Worm (Caenorhabditis elegans): ENCODE results near the gene H12C20.7.
A peak's percentile ranks its signal among the peaks of the same experiment; 100 is the strongest.

ce11 chrV:11604484-11604883 lies 31.7 kb upstream of the H12C20.7 start, which contains the start of gene dhs-20:
- TF ChIP-seq lin-39 (tag; optimal IDR thresholded peaks at IDR 0.05) = no peak
- no peak for TF ChIP-seq nhr-6 (tag; optimal IDR thresholded peaks at IDR 0.05)
- no peak for TF ChIP-seq egl-27 (tag; optimal IDR thresholded peaks at IDR 0.05)
- TF ChIP-seq nhr-12 (tag; optimal IDR thresholded peaks at IDR 0.05) = no peak
- no peak for TF ChIP-seq ama-1 (optimal IDR thresholded peaks at IDR 0.05)
- peak; percentile 47 for TF ChIP-seq sma-9 (GFP tag; optimal IDR thresholded peaks at IDR 0.05)
- no peak for TF ChIP-seq sma-9 (tag; optimal IDR thresholded peaks at IDR 0.05)
- no peak for TF ChIP-seq crh-2 (tag; optimal IDR thresholded peaks at IDR 0.05)
- no peak for TF ChIP-seq nhr-237 (tag; optimal IDR thresholded peaks at IDR 0.05)
- TF ChIP-seq elt-1 (tag; optimal IDR thresholded peaks at IDR 0.05) = no peak
- no peak for TF ChIP-seq nhr-11 (tag; optimal IDR thresholded peaks at IDR 0.05)
- no peak for TF ChIP-seq lin-13 (GFP tag; optimal IDR thresholded peaks at IDR 0.05)
- TF ChIP-seq Y55F3AM.14 (GFP tag; optimal IDR thresholded peaks at IDR 0.05) = no peak
- TF ChIP-seq unc-62 (GFP tag; optimal IDR thresholded peaks at IDR 0.05) = no peak
- no peak for TF ChIP-seq lin-11 (tag; optimal IDR thresholded peaks at IDR 0.05)

All from whole organism, L2 larva.